Worm (Caenorhabditis elegans) whole organism, late embryonic: ENCODE data around the gene dod-22.

Source experiments
- ceh-45 ChIP-seq: fragments of 200-800 bp; sonication (Bioruptor generic); IDR thresholded peaks from 2 replicates; pipeline ENCODE4 v1.3.6; 2022; ENCODE audit warnings: missing genetic modification reagents, missing genetic modification characterization, missing compliant biosample characterization
- elt-2 ChIP-seq: sonication (generic microtip); optimal IDR thresholded peaks from 2 replicates; lab custom pipeline; 2016; ENCODE audit warnings: missing genetic modification reagents, missing genetic modification characterization, missing compliant biosample characterization
- ets-4 ChIP-seq: sonication (generic microtip); optimal IDR thresholded peaks from 2 replicates; lab custom pipeline; 2016; ENCODE audit warnings: missing genetic modification characterization, missing compliant biosample characterization
- hlh-6 ChIP-seq: sonication (generic microtip); optimal IDR thresholded peaks from 2 replicates; lab custom pipeline; 2016; ENCODE audit warnings: missing genotype, missing genetic modification characterization, missing compliant biosample characterization
- madf-2 ChIP-seq: sonication (generic microtip); optimal IDR thresholded peaks from 2 replicates; lab custom pipeline; 2017; ENCODE audit warnings: missing genetic modification characterization, missing compliant biosample characterization
- pag-3 ChIP-seq: sonication (generic microtip); optimal IDR thresholded peaks from 2 replicates; lab custom pipeline; 2016; ENCODE audit warnings: missing compliant biosample characterization, missing genetic modification characterization, borderline replicate concordance
- pax-1 ChIP-seq: fragments of 150-350 bp; optimal IDR thresholded peaks from 2 replicates; lab custom pipeline; 2014; ENCODE audit warnings: missing biosample characterization, missing genetic modification characterization
- pha-2 ChIP-seq: sonication (generic microtip); optimal IDR thresholded peaks from 2 replicates; lab custom pipeline; 2017; ENCODE audit warnings: mild to moderate bottlenecking, missing genetic modification characterization, missing compliant biosample characterization
- rnt-1 ChIP-seq: sonication (generic microtip); optimal IDR thresholded peaks from 2 replicates; lab custom pipeline; 2016; ENCODE audit warnings: missing genetic modification characterization, missing compliant biosample characterization
- unc-86 ChIP-seq: sonication (generic microtip); optimal IDR thresholded peaks from 2 replicates; lab custom pipeline; 2016; ENCODE audit warnings: missing genetic modification characterization, missing compliant biosample characterization
- zip-5 ChIP-seq: sonication (generic microtip); optimal IDR thresholded peaks from 2 replicates; lab custom pipeline; 2016; ENCODE audit warnings: missing genetic modification characterization, missing compliant biosample characterization

DNA sequence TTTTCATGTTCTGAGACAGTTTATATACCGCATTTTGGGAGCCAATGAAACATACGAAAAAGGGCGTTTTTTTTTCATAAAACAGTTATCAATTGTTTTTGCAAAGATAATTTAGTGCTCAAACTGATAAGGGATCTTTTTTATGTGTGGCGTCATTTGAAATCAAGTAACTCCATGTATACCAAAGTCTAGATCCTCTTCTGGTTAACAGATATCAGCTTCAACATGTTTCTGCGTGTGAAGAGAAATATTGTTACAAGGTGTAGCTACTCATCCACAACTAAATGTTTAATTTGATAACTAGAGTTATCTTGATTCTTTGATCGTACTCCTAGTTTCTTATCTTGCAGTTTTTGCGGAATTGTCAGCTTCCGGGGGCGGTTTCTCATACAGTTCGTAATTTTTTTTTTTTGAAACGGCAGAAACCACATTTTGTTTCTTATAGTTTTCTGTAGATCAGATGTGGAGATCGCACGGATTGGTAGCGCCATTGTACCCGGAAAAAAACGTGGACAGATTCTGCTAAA is 6.9 kb downstream of the dod-22 start:
- TF ChIP-seq unc-86 (tag; lab: Kevin White, UChicago) (no peak), zip-5 (tag; lab: Kevin White, UChicago) (no peak), elt-2 (tag; lab: Kevin White, UChicago) (peak; percentile 77), pha-2 (tag; lab: Kevin White, UChicago) (no peak), ceh-45 (no peak), hlh-6 (tag; lab: Kevin White, UChicago) (no peak), ets-4 (tag; lab: Kevin White, UChicago) (no peak), pax-1 (tag; lab: Kevin White, UChicago) (no peak), pag-3 (tag; lab: Kevin White, UChicago) (no peak), rnt-1 (no peak), madf-2 (tag; lab: Kevin White, UChicago) (no peak)
